Worm (Caenorhabditis elegans) whole organism, young adult: ENCODE measurements around the gene K09E9.1.

Experiments
- B0019.2 ChIP-seq: fragments of 200-800 bp; sonication (Bioruptor generic); conservative IDR thresholded peaks from 2 replicates; pipeline ENCODE4 v1.3.6; 2022; ENCODE audit warnings: missing genetic modification reagents, missing genetic modification characterization, missing compliant biosample characterization
- B0035.1 ChIP-seq: sonication (generic microtip); optimal IDR thresholded peaks from 2 replicates; lab custom pipeline; 2016; ENCODE audit warnings: missing genetic modification characterization, mild to moderate bottlenecking, missing compliant biosample characterization, missing genotype, missing genetic modification reagents
- B0261.1 ChIP-seq: sonication (generic microtip); optimal IDR thresholded peaks from 2 replicates; lab custom pipeline; 2016; ENCODE audit warnings: mild to moderate bottlenecking, missing genetic modification characterization, moderate library complexity, missing compliant biosample characterization
- D2030.7 ChIP-seq: fragments of 200-800 bp; sonication (Bioruptor generic); IDR thresholded peaks from 2 replicates; pipeline ENCODE4 v1.3.6; 2022; ENCODE audit warnings: missing genetic modification reagents, missing genetic modification characterization, missing compliant biosample characterization
- F23B12.7 ChIP-seq: sonication (generic microtip); optimal IDR thresholded peaks from 2 replicates; lab custom pipeline; 2017; ENCODE audit warnings: missing genetic modification characterization, mild to moderate bottlenecking, missing compliant biosample characterization, antibody characterized with exemption, moderate library complexity; ENCODE audit not compliant: insufficient read depth
- F37B4.10 ChIP-seq: fragments of 200-800 bp; sonication (Bioruptor generic); IDR thresholded peaks from 2 replicates; pipeline ENCODE4 v1.3.6; 2022; ENCODE audit warnings: missing genetic modification characterization, missing compliant biosample characterization
- F39B2.1 ChIP-seq: fragments of 200-800 bp; sonication (Bioruptor generic); IDR thresholded peaks from 2 replicates; pipeline ENCODE4 v1.3.6; 2022; ENCODE audit warnings: missing genetic modification reagents, missing genetic modification characterization, missing compliant biosample characterization
- K12H6.12 ChIP-seq: fragments of 200-800 bp; sonication (Bioruptor generic); optimal IDR thresholded peaks from 2 replicates; lab custom pipeline; 2018; ENCODE audit warnings: mild to moderate bottlenecking, missing genetic modification characterization, missing compliant biosample characterization
- T07F8.4 ChIP-seq: sonication (generic microtip); optimal IDR thresholded peaks from 2 replicates; lab custom pipeline; 2016; ENCODE audit warnings: mild to moderate bottlenecking, missing genetic modification characterization, moderate library complexity, missing compliant biosample characterization
- T26A5.8 ChIP-seq: sonication (generic microtip); optimal IDR thresholded peaks from 2 replicates; lab custom pipeline; 2016; ENCODE audit warnings: missing genetic modification characterization, missing compliant biosample characterization
- ama-1 ChIP-seq, 3 experiments: fragments of 150-350 bp in 1 of 3; sonication (generic microtip) in 2 of 3; optimal IDR thresholded peaks; 2 replicates each; lab custom pipeline; 2014 to 2018; ENCODE audit warnings: missing biosample characterization in 2 of 3, missing genetic modification characterization in 2 of 3, missing genetic modification reagents in 2 of 3
- aptf-2 ChIP-seq: fragments of 200-800 bp; sonication (Bioruptor generic); conservative IDR thresholded peaks from 2 replicates; pipeline ENCODE4 v1.3.6; 2022; ENCODE audit warnings: missing genetic modification reagents, missing genetic modification characterization, missing compliant biosample characterization
- atf-7 ChIP-seq: sonication (generic microtip); optimal IDR thresholded peaks from 2 replicates; lab custom pipeline; 2017; ENCODE audit warnings: mild to moderate bottlenecking, missing genetic modification characterization, missing compliant biosample characterization
- attf-3 ChIP-seq: fragments of 200-800 bp; sonication (Bioruptor generic); conservative IDR thresholded peaks from 2 replicates; pipeline ENCODE4 v1.3.6; 2022; ENCODE audit warnings: missing genetic modification reagents, missing genetic modification characterization, missing compliant biosample characterization
- attf-5 ChIP-seq: fragments of 200-800 bp; sonication (Bioruptor generic); optimal IDR thresholded peaks from 2 replicates; lab custom pipeline; 2018; ENCODE audit warnings: mild to moderate bottlenecking, missing genetic modification characterization, missing compliant biosample characterization
- bed-1 ChIP-seq: fragments of 200-800 bp; sonication (Bioruptor generic); IDR thresholded peaks from 2 replicates; pipeline ENCODE4 v1.3.6; 2022; ENCODE audit warnings: missing genetic modification reagents, missing genetic modification characterization, missing compliant biosample characterization
- bed-2 ChIP-seq: fragments of 200-800 bp; sonication (Bioruptor generic); IDR thresholded peaks from 2 replicates; pipeline ENCODE4 v1.3.6; 2022; ENCODE audit warnings: missing genetic modification reagents, missing genetic modification characterization, missing compliant biosample characterization
- ccch-3 ChIP-seq: fragments of 200-800 bp; sonication (Bioruptor generic); optimal IDR thresholded peaks from 2 replicates; lab custom pipeline; 2018; ENCODE audit warnings: mild to moderate bottlenecking, missing genetic modification characterization, missing compliant biosample characterization
- ceh-100 ChIP-seq: fragments of 200-800 bp; sonication (Bioruptor generic); IDR thresholded peaks from 2 replicates; pipeline ENCODE4 v1.3.6; 2022; ENCODE audit warnings: missing genetic modification reagents, missing genetic modification characterization, missing compliant biosample characterization
- chd-7 ChIP-seq: sonication (generic microtip); optimal IDR thresholded peaks from 2 replicates; lab custom pipeline; 2016; ENCODE audit warnings: mild to moderate bottlenecking, missing genetic modification characterization, moderate library complexity, missing compliant biosample characterization
- efl-1 ChIP-seq: fragments of 150-350 bp; optimal IDR thresholded peaks from 2 replicates; lab custom pipeline; 2014; ENCODE audit warnings: missing biosample characterization, missing genetic modification reagents, missing genetic modification characterization
- egl-18 ChIP-seq: fragments of 200-800 bp; sonication (Bioruptor generic); IDR thresholded peaks from 2 replicates; pipeline ENCODE4 v1.3.6; 2022; ENCODE audit warnings: missing genetic modification reagents, missing genetic modification characterization, missing compliant biosample characterization
- egl-44 ChIP-seq: fragments of 200-800 bp; sonication (Bioruptor generic); IDR thresholded peaks from 2 replicates; pipeline ENCODE4 v1.3.6; 2022; ENCODE audit warnings: missing genetic modification reagents, missing genetic modification characterization, missing compliant biosample characterization
- ekl-4 ChIP-seq: fragments of 200-800 bp; sonication (Bioruptor generic); IDR thresholded peaks from 2 replicates; pipeline ENCODE4 v1.3.6; 2022; ENCODE audit warnings: missing genetic modification reagents, missing genetic modification characterization, missing compliant biosample characterization
- gei-17 ChIP-seq: fragments of 200-800 bp; sonication (Bioruptor generic); optimal IDR thresholded peaks from 2 replicates; lab custom pipeline; 2018; ENCODE audit warnings: mild to moderate bottlenecking, missing genetic modification characterization, missing compliant biosample characterization
- hlh-26 ChIP-seq: fragments of 200-800 bp; sonication (Bioruptor generic); conservative IDR thresholded peaks from 2 replicates; pipeline ENCODE4 v1.3.6; 2022; ENCODE audit warnings: missing genetic modification reagents, missing genetic modification characterization, missing compliant biosample characterization
- hmg-1.2 ChIP-seq: fragments of 200-800 bp; sonication (Bioruptor generic); IDR thresholded peaks from 2 replicates; pipeline ENCODE4 v1.3.6; 2022; ENCODE audit warnings: missing genetic modification reagents, missing genetic modification characterization, missing compliant biosample characterization
- lin-26 ChIP-seq: fragments of 200-800 bp; sonication (Bioruptor generic); IDR thresholded peaks from 2 replicates; pipeline ENCODE4 v1.3.6; 2022; ENCODE audit warnings: missing genetic modification reagents, missing genetic modification characterization, missing compliant biosample characterization
- lin-40 ChIP-seq: sonication (generic microtip); optimal IDR thresholded peaks from 2 replicates; lab custom pipeline; 2016; ENCODE audit warnings: missing genetic modification characterization, mild to moderate bottlenecking, missing compliant biosample characterization, missing genotype, missing genetic modification reagents
- lsy-27 ChIP-seq: sonication (generic microtip); optimal IDR thresholded peaks from 2 replicates; lab custom pipeline; 2017; ENCODE audit warnings: missing genetic modification characterization, mild to moderate bottlenecking, missing compliant biosample characterization, antibody characterized with exemption, missing genotype, borderline replicate concordance; ENCODE audit not compliant: insufficient read depth
- mcd-1 ChIP-seq: fragments of 200-800 bp; sonication (Bioruptor generic); IDR thresholded peaks from 2 replicates; pipeline ENCODE4 v1.3.6; 2022; ENCODE audit warnings: missing genetic modification reagents, missing genetic modification characterization, missing compliant biosample characterization
- mel-28 ChIP-seq: sonication (generic microtip); optimal IDR thresholded peaks from 2 replicates; lab custom pipeline; 2016; ENCODE audit warnings: borderline replicate concordance, mild to moderate bottlenecking, missing genetic modification characterization, missing compliant biosample characterization
- mxl-1 ChIP-seq: sonication (generic microtip); optimal IDR thresholded peaks from 2 replicates; lab custom pipeline; 2016; ENCODE audit warnings: missing genetic modification characterization, missing compliant biosample characterization
- nfya-2 ChIP-seq: fragments of 200-800 bp; sonication (Bioruptor generic); IDR thresholded peaks from 2 replicates; pipeline ENCODE4 v1.3.6; 2022; ENCODE audit warnings: missing genetic modification reagents, missing genetic modification characterization, missing compliant biosample characterization
- nhr-179 ChIP-seq: sonication (generic microtip); optimal IDR thresholded peaks from 2 replicates; lab custom pipeline; 2016; ENCODE audit warnings: mild to moderate bottlenecking, missing genetic modification characterization, missing compliant biosample characterization
- nhr-27 ChIP-seq: fragments of 200-800 bp; sonication (Bioruptor generic); optimal IDR thresholded peaks from 2 replicates; lab custom pipeline; 2018; ENCODE audit warnings: mild to moderate bottlenecking, missing genetic modification characterization, moderate library complexity, missing compliant biosample characterization
- nhr-80 ChIP-seq: sonication (generic microtip); optimal IDR thresholded peaks from 2 replicates; lab custom pipeline; 2016; ENCODE audit warnings: missing genetic modification characterization, missing compliant biosample characterization
- rcor-1 ChIP-seq: fragments of 200-800 bp; sonication (Bioruptor generic); IDR thresholded peaks from 2 replicates; pipeline ENCODE4 v1.3.6; 2022; ENCODE audit warnings: missing genetic modification reagents, missing genetic modification characterization, missing compliant biosample characterization
- rec-8 ChIP-seq, 2 experiments: sonication (generic microtip); optimal IDR thresholded peaks; 2 replicates each; lab custom pipeline; 2016; ENCODE audit warnings: mild to moderate bottlenecking in 2 of 2, missing genetic modification characterization in 2 of 2, missing genetic modification reagents in 2 of 2, missing genotype in 2 of 2, missing biosample characterization in 1 of 2, missing compliant biosample characterization in 1 of 2, moderate library complexity in 1 of 2
- sdz-38 ChIP-seq: sonication (generic microtip); optimal IDR thresholded peaks from 2 replicates; lab custom pipeline; 2016; ENCODE audit warnings: missing genotype, missing genetic modification characterization, missing compliant biosample characterization
- sea-2 ChIP-seq: fragments of 200-800 bp; sonication (Bioruptor generic); IDR thresholded peaks from 2 replicates; pipeline ENCODE4 v1.3.6; 2022; ENCODE audit warnings: missing genetic modification characterization, missing compliant biosample characterization
- snpc-3.4 ChIP-seq: sonication (generic microtip); optimal IDR thresholded peaks from 2 replicates; lab custom pipeline; 2017; ENCODE audit warnings: missing genetic modification characterization, mild to moderate bottlenecking, missing compliant biosample characterization, antibody characterized with exemption, moderate library complexity, missing genotype, missing genetic modification reagents
- snpc-4 ChIP-seq, 5 experiments: fragments of 150-350 bp in 1 of 5; sonication (generic microtip) in 4 of 5; optimal IDR thresholded peaks; 2 replicates each; lab custom pipeline; 2014 to 2018; ENCODE audit warnings: missing genetic modification characterization in 5 of 5, missing biosample characterization in 3 of 5, antibody characterized with exemption in 2 of 5, mild to moderate bottlenecking in 2 of 5, missing compliant biosample characterization in 2 of 5, missing genotype in 2 of 5, moderate library complexity in 2 of 5, missing genetic modification reagents in 1 of 5
- tbx-9 ChIP-seq: sonication (generic microtip); optimal IDR thresholded peaks from 2 replicates; lab custom pipeline; 2016; ENCODE audit warnings: borderline replicate concordance, missing genetic modification characterization, inconsistent platforms, missing compliant biosample characterization
- unc-62 ChIP-seq: fragments of 150-350 bp; optimal IDR thresholded peaks from 2 replicates; lab custom pipeline; 2014; ENCODE audit warnings: missing biosample characterization, missing genetic modification reagents, missing genetic modification characterization
- ztf-28 ChIP-seq: fragments of 200-800 bp; sonication (Bioruptor generic); IDR thresholded peaks from 2 replicates; pipeline ENCODE4 v1.3.6; 2022; ENCODE audit warnings: missing genetic modification reagents, missing genetic modification characterization, missing compliant biosample characterization
- ztf-6 ChIP-seq: fragments of 200-800 bp; sonication (Bioruptor generic); IDR thresholded peaks from 2 replicates; pipeline ENCODE4 v1.3.6; 2022; ENCODE audit warnings: missing genetic modification reagents, missing genetic modification characterization, missing compliant biosample characterization

K09E9.1 gene

ce11 chrX:15607498-15608019, 12.7 kb upstream of the K09E9.1 start, which contains the start of gene nipi-3 (continued):
- TF ChIP-seq F37B4.10 (no peak), egl-44 (GFP tag; lab: Robert Waterston, UW) (peak; percentile 81), ama-1 (optimal IDR thresholded peaks at IDR 0.05; lab: Kevin White, UChicago) (no peak), ama-1 (GFP tag; optimal IDR thresholded peaks at IDR 0.05; lab: Kevin White, UChicago) (no peak), chd-7 (peak; percentile 83), K12H6.12 (peak; percentile 92), ccch-3 (no peak), nfya-2 (GFP tag; lab: Robert Waterston, UW) (no peak), snpc-3.4 (tag; lab: Kevin White, UChicago) (no peak), lsy-27 (tag; lab: Kevin White, UChicago) (no peak), hmg-1.2 (GFP tag; lab: Robert Waterston, UW) (peak; percentile 65), F39B2.1 (GFP tag; lab: Robert Waterston, UW) (no peak), bed-2 (GFP tag; lab: Robert Waterston, UW) (no peak), rcor-1 (peak; percentile 69), attf-5 (GFP tag; lab: Kevin White, UChicago) (peak; percentile 95), rec-8 (tag; optimal IDR thresholded peaks at IDR 0.05; lab: Kevin White, UChicago) (no peak), ekl-4 (GFP tag; lab: Robert Waterston, UW) (peak; percentile 78), nhr-179 (no peak), nhr-80 (tag; lab: Kevin White, UChicago) (peak; percentile 99), ceh-100 (GFP tag; lab: Robert Waterston, UW) (peak; percentile 17; the same call in 1 of the 2 replicates), aptf-2 (GFP tag; lab: Robert Waterston, UW) (no peak), lin-40 (tag; lab: Kevin White, UChicago) (peak; percentile 94), mcd-1 (GFP tag; lab: Robert Waterston, UW) (peak; percentile 79), bed-1 (GFP tag; lab: Robert Waterston, UW) (no peak), egl-18 (GFP tag; lab: Robert Waterston, UW) (no peak), mxl-1 (no peak), mel-28 (tag; lab: Kevin White, UChicago) (no peak), ztf-28 (no peak), atf-7 (tag; lab: Kevin White, UChicago) (peak; percentile 92), D2030.7 (GFP tag; lab: Robert Waterston, UW) (no peak), hlh-26 (GFP tag; lab: Robert Waterston, UW) (no peak), sdz-38 (tag; lab: Kevin White, UChicago) (no peak), efl-1 (no peak), B0035.1 (tag; lab: Kevin White, UChicago) (peak; percentile 21), lin-26 (GFP tag; lab: Robert Waterston, UW) (peak; percentile 83), ztf-6 (GFP tag; lab: Robert Waterston, UW) (no peak), B0019.2 (GFP tag; lab: Robert Waterston, UW) (no peak), T26A5.8 (tag; lab: Kevin White, UChicago) (no peak), attf-3 (GFP tag; lab: Robert Waterston, UW) (peak; percentile 31; the same call in 1 of the 2 replicates), sea-2 (GFP tag; lab: Robert Waterston, UW) (no peak), tbx-9 (no peak), B0261.1 (no peak), unc-62 (peak; percentile 93), gei-17 (GFP tag; lab: Kevin White, UChicago) (peak; percentile 75), snpc-4 (GFP tag; optimal IDR thresholded peaks at IDR 0.05; lab: Kevin White, UChicago) (peak; percentile 18), snpc-4 (tag; optimal IDR thresholded peaks at IDR 0.05; lab: Kevin White, UChicago) (peak; percentile 13 to 74 (median 66)), F23B12.7 (peak; percentile 78), T07F8.4 (tag; lab: Kevin White, UChicago) (no peak), nhr-27 (tag; lab: Kevin White, UChicago) (no peak)
